Fruit fly (Drosophila melanogaster) Kc167 (cell line): ENCODE results near the gene CG12379.

ENCODE experiments used
- Myc ChIP-seq: fragments of >200 bp; optimal IDR thresholded peaks from 2 replicates; lab custom pipeline; 2017; ENCODE audit warnings: missing external identifiers
- Sin3A ChIP-seq: fragments of >200 bp; optimal IDR thresholded peaks from 2 replicates; lab custom pipeline; 2018; ENCODE audit warnings: missing external identifiers
- h ChIP-seq: fragments of >200 bp; optimal IDR thresholded peaks from 3 replicates; lab custom pipeline; 2018; ENCODE audit warnings: missing external identifiers
- insv ChIP-seq: fragments of >200 bp; optimal IDR thresholded peaks from 3 replicates; lab custom pipeline; 2018; ENCODE audit warnings: missing external identifiers
- psq ChIP-seq: fragments of >200 bp; optimal IDR thresholded peaks from 2 replicates; lab custom pipeline; 2017; ENCODE audit warnings: missing external identifiers
- ttk ChIP-seq: sonication (Bioruptor generic); optimal IDR thresholded peaks from 2 replicates; lab custom pipeline; 2017; ENCODE audit warnings: missing external identifiers

Gene CG12379

DNA sequence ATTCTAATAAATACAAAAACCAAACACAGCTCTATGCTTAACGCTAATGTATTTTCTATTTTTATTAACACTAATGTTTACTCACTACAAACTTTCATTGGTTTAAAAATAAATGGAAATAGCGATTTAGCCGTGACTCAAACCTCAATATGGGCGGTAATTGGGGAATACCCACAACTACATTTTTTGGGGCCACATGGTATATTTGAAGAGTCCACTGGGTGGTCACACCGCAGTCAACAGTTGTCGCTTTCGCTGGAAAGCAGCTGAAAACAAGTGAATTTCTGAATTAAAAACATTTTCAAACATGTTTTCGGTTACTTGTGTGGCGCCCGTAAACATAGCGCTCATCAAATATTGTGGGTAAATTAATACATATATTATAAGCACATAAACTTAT, 15.1 kb upstream of the CG12379 start, which contains the start of gene Mvd:
Gene Mvd, plus strand, starts transcription at position 222 of the 400 bp plus-strand sequence.
- TF ChIP-seq ttk (no peak), Myc (lab: Kevin White, UChicago) (no peak), Sin3A (lab: Kevin White, UChicago) (no peak), psq (no peak), h (no peak), insv (no peak)

DNA sequence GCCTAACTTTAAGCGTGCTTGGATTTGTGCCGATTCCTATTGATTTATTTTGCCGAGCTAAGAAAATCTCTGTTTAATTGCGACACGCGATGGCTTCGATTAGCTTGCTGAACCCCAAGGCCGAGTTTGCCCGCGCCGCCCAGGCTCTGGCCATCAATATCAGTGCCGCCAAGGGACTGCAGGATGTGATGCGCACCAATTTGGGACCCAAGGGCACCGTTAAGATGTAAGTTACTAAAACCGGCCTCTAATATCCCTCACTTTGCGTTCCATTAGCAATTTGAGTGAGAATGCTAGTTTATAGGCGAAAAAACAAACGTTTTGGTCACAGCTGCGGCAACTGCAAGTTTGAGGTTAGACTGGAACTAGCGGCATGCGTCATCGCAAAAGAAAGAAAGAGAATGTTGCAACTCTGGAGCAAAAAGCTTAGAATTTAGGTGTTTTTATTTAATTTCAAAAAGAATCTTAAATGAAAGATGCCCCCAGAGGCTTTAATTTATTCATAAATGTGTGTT, 12.9 kb upstream of the CG12379 start:
- no peak for TF ChIP-seq Sin3A (lab: Kevin White, UChicago)
- TF ChIP-seq insv = no peak
- TF ChIP-seq psq = no peak
- TF ChIP-seq ttk = no peak

DNA sequence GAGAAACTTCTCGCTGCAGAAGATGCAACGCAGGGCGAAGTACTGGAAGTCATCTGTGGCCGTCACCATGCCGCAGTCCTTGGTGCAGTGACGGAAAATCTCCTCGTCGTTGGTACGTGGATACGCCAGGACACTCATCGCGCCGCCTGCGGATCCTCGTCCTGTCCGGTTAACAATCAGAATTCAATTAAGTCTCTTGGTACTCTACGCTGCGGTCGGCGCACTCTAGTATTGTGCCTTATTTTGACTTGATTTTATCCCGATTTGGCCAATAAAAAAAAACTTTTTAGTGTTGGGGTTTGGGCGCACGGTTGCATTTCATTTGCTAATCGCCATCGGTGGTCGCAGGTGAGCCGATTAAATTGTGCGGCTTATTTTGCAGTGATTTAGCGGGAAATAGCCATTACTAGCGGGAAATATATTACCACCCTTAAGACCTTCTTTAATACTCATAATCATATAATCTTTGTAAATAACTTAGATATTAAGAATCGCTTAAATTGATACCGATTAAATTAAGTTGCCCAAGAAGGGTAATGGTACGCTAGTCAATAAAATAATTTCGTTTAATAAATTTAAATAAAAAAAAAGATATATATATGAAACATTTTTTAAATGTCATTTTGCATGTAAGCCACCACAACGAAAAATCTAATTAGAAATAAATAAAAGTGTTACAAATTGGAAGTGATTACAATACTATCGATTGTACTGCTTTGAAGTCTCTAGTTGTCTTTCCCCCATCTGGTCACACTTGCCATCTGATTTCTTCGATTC, 12.3 kb upstream of the CG12379 start, which contains the start of the genes CG8944 and CCT6:
Gene CG8944, minus strand, starts transcription at position 327 of the 777 bp plus-strand sequence.
Gene CCT6, plus strand, starts transcription at position 744 of the 777 bp plus-strand sequence.
- TF ChIP-seq insv = no peak
- TF ChIP-seq Sin3A (lab: Kevin White, UChicago) = no peak
- no peak for TF ChIP-seq h
- no peak for TF ChIP-seq Myc (lab: Kevin White, UChicago)
- no peak for TF ChIP-seq ttk
- TF ChIP-seq psq = no peak

dm6 chrX:15740881-15741280, 7.1 kb upstream of the CG12379 start:
- TF ChIP-seq ttk (no peak), Myc (lab: Kevin White, UChicago) (no peak), psq (no peak), insv (no peak), h (no peak), Sin3A (lab: Kevin White, UChicago) (no peak)

- TF ChIP-seq ttk (no peak), psq (no peak), Myc (lab: Kevin White, UChicago) (no peak), Sin3A (lab: Kevin White, UChicago) (no peak), h (no peak), insv (no peak)
These were observed 6.5 kb upstream of the CG12379 start for dm6 chrX:15740288-15740726.

DNA sequence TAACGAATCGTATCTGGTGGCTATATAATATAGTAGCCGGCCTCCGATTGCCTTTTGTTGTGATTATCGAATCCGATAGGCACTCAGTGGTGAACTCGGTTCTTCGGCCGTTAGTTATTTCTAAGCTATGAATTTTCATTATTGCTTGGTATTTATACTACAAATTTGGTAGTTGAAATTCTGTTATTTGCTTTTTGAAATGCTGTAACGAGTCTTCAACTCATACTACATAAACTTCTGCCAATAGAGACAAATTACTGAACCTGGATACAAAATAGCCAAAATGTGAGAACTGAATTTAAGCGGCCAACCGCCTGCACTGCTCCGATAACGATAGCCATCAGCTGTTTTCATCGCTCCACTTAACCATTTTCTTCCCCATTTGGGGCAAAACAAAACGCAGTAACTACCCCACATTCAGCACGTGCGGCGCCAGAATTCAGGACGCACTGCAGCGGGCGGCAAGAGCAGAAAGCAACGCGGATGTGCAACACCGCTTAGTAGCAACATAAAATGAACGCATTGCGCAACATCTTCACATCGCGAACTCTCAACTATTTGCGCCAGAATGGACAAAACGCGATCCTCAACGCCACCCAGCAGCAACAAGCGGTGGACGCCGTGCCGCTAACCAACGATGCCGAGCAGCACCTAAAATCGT, 5.2 kb upstream of the CG12379 start, which contains the start of the genes CG11679 and CG8206:
Gene CG11679, minus strand, starts transcription at position 65 of the 661 bp plus-strand sequence.
Gene CG8206, plus strand, starts transcription at position 341 of the 661 bp plus-strand sequence.
- TF ChIP-seq Sin3A (lab: Kevin White, UChicago) (no peak), insv (no peak), ttk (no peak), Myc (lab: Kevin White, UChicago) (no peak), psq (no peak), h (no peak)

DNA sequence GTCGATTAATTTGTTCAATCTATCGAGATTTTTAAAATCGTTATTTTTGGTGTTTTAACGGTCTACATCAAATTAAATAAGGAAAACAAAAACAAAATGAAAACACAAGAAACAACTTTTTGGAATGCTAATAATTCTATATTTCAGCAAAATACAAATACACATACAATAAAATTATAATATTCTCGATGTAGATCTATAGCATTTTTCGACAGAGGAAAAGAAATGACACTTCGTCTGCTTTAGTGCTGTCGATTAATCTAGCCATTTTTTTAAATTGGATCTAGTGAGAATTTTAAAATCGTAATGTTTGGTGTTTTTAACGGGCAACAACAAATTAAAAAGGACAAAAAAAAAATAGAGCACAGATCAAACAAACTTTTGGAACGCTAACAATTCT, 3.3 kb upstream of the CG12379 start, which contains the start of gene Arp6:
Gene Arp6, minus strand, starts transcription at position 11 of the 400 bp plus-strand sequence.
- no peak for TF ChIP-seq Myc (lab: Kevin White, UChicago)
- TF ChIP-seq Sin3A (lab: Kevin White, UChicago) = no peak
- no peak for TF ChIP-seq h
- no peak for TF ChIP-seq ttk
- no peak for TF ChIP-seq psq
- TF ChIP-seq insv = no peak

dm6 chrX:15733192-15733892, 454 bp downstream of the CG12379 start:
- TF ChIP-seq psq (no peak), Sin3A (lab: Kevin White, UChicago) (no peak), Myc (lab: Kevin White, UChicago) (no peak), insv (no peak), h (no peak), ttk (no peak)

- TF ChIP-seq Sin3A (lab: Kevin White, UChicago) (no peak), psq (no peak), Myc (lab: Kevin White, UChicago) (no peak), h (no peak), ttk (no peak), insv (no peak)
These were observed 1.8 kb downstream of the CG12379 start, which contains the start of gene CG8191 for dm6 chrX:15731968-15732367. Gene CG8191, plus strand, starts transcription at chrX:15732178.

DNA sequence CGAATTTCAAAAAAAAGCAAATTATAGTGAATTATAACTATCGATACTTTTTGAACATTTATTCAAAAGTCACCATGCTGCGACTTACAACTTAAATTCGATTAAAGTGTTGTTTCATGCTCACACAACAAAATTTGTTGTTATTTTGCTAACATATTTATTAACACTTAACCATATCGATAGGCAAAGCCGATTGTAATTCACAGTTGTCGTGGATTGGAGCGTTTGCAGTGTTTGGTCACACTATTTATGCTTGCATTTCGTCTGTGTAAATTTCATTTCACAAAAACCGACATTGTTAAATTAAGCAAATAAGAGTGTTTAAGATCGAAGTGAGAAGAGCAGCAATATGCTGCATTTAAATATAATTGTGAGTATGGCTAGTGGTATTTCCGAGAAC, 21.4 kb downstream of the CG12379 start, which contains the start of gene HUWE1:
Gene HUWE1, plus strand, starts transcription at position 220 of the 400 bp plus-strand sequence.
- no peak for TF ChIP-seq Myc (lab: Kevin White, UChicago)
- TF ChIP-seq h = no peak
- TF ChIP-seq Sin3A (lab: Kevin White, UChicago) = no peak
- TF ChIP-seq ttk = no peak
- no peak for TF ChIP-seq insv
- no peak for TF ChIP-seq psq

DNA sequence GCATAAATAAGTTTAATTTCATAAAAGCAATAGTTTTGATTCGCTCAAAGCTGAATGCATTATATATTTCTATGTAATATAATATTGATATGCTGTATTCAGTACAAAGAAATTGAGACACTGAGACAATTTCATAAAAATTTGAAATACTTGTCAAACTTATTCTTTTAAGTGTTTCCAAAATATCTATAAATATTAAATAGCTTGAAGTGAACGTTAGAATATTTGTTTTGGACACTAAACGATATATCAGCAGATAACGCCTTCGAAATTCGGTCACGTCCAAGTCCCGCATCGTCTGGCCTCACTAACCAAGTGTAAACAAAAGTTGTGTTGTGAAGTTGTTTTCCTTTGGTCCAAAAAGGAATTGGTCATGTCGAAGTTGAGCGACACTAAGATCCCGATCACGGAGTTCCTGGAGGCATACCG, 23.0 kb downstream of the CG12379 start:
- no peak for TF ChIP-seq insv
- TF ChIP-seq Myc (lab: Kevin White, UChicago) = no peak
- TF ChIP-seq ttk = no peak
- TF ChIP-seq Sin3A (lab: Kevin White, UChicago) = no peak
- no peak for TF ChIP-seq h
- no peak for TF ChIP-seq psq
